Worm (Caenorhabditis elegans) whole organism, midembryonic: ENCODE data around the gene T20B3.1.

Source experiments
- T22C8.4 ChIP-seq: fragments of 200-800 bp; sonication (Bioruptor generic); IDR thresholded peaks from 2 replicates; pipeline ENCODE4 v1.3.6; 2022; ENCODE audit warnings: missing genetic modification characterization, missing compliant biosample characterization
- cog-1 ChIP-seq: sonication (generic microtip); optimal IDR thresholded peaks from 2 replicates; lab custom pipeline; 2016; ENCODE audit warnings: missing genetic modification characterization, missing compliant biosample characterization
- flt-1 ChIP-seq: fragments of 200-800 bp; sonication (Bioruptor generic); IDR thresholded peaks from 2 replicates; pipeline ENCODE4 v1.3.6; 2022; ENCODE audit warnings: missing genetic modification characterization, missing compliant biosample characterization
- klf-2 ChIP-seq: fragments of 200-800 bp; sonication (Bioruptor generic); conservative IDR thresholded peaks from 2 replicates; pipeline ENCODE4 v1.3.6; 2022; ENCODE audit warnings: missing genetic modification reagents, missing genetic modification characterization, missing compliant biosample characterization
- med-1 ChIP-seq: sonication (generic microtip); optimal IDR thresholded peaks from 2 replicates; lab custom pipeline; 2017; ENCODE audit warnings: missing genetic modification characterization, mild to moderate bottlenecking, missing compliant biosample characterization, antibody characterized with exemption, missing genetic modification reagents; ENCODE audit not compliant: insufficient read depth
- ref-1 ChIP-seq: fragments of 200-800 bp; sonication (Bioruptor generic); conservative IDR thresholded peaks from 2 replicates; pipeline ENCODE4 v1.3.6; 2022; ENCODE audit warnings: missing genetic modification reagents, missing genetic modification characterization, missing compliant biosample characterization
- tab-1 ChIP-seq: fragments of 200-800 bp; sonication (Bioruptor generic); IDR thresholded peaks from 2 replicates; pipeline ENCODE4 v1.3.6; 2022; ENCODE audit warnings: missing genetic modification characterization, missing compliant biosample characterization
- ztf-23 ChIP-seq: fragments of 200-800 bp; sonication (Bioruptor generic); IDR thresholded peaks from 2 replicates; pipeline ENCODE4 v1.3.6; 2022; ENCODE audit warnings: missing genetic modification reagents, missing genetic modification characterization, missing compliant biosample characterization
- ztf-29 ChIP-seq: fragments of 200-800 bp; sonication (Bioruptor generic); IDR thresholded peaks from 2 replicates; pipeline ENCODE4 v1.3.6; 2022; ENCODE audit warnings: missing genetic modification reagents, missing genetic modification characterization, missing compliant biosample characterization

Gene T20B3.1

ce11 chrV:16836100-16836499, 20.7 kb downstream of the T20B3.1 start:
- TF ChIP-seq klf-2 (no peak), ztf-29 (GFP tag; lab: Robert Waterston, UW) (no peak), med-1 (GFP tag; lab: Kevin White, UChicago) (no peak), flt-1 (GFP tag; lab: Robert Waterston, UW) (no peak), tab-1 (GFP tag; lab: Robert Waterston, UW) (no peak), ref-1 (no peak), ztf-23 (GFP tag; lab: Robert Waterston, UW) (no peak), T22C8.4 (GFP tag; lab: Robert Waterston, UW) (no peak), cog-1 (no peak)

- TF ChIP-seq T22C8.4 (GFP tag; lab: Robert Waterston, UW) (no peak), ztf-29 (GFP tag; lab: Robert Waterston, UW) (no peak), med-1 (GFP tag; lab: Kevin White, UChicago) (no peak)
These were observed 23.1 kb downstream of the T20B3.1 start for ce11 chrV:16838435-16838834.

DNA sequence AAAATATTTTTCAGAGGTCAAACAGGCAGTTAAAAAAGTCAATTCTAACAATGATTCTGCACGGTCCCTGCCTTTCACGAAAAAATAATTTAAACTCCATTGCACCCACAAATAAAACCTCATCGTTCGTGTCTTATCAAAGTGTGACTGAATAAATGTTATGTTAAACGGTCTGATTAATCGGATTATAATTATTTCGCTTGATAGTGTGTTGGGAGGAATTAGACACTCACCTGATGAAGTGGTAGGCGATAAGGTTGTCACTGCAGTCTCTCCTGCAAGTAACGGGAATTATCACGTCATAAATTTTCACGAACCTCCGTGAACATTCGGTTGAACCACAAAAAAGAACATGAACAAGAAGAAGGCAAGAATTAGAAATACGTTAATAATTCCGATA, 24.9 kb downstream of the T20B3.1 start:
- TF ChIP-seq tab-1 (GFP tag; lab: Robert Waterston, UW) (no peak), ztf-23 (GFP tag; lab: Robert Waterston, UW) (no peak), flt-1 (GFP tag; lab: Robert Waterston, UW) (no peak), ztf-29 (GFP tag; lab: Robert Waterston, UW) (no peak), T22C8.4 (GFP tag; lab: Robert Waterston, UW) (no peak), med-1 (GFP tag; lab: Kevin White, UChicago) (no peak), ref-1 (no peak), cog-1 (no peak), klf-2 (no peak)

DNA sequence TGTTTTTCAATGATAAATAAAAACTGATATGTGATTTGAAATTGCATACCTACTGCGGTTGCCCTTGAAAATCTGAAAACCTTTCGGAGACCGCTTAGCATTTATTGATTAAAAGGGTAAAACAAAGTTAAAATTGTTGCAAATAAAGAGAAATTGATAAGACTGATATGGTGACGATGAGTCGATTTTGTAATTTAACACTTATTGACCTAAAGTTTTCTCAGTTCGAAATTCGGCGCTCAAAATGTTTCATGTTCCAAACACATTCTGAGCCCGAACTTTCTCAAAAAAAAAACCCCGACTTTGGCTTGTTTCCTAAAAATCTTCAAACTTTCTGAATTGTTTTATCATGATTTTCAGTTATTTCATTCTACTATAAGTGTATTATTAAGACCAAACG, 25.6 kb downstream of the T20B3.1 start, which contains the start of gene clec-40:
Gene clec-40 (minus strand): TSS at position 101 of the 400 bp plus-strand sequence.
- TF ChIP-seq klf-2 = no peak
- TF ChIP-seq ztf-23 (GFP tag; lab: Robert Waterston, UW) = no peak
- TF ChIP-seq flt-1 (GFP tag; lab: Robert Waterston, UW) = no peak
- no peak for TF ChIP-seq med-1 (GFP tag; lab: Kevin White, UChicago)
- TF ChIP-seq cog-1 = no peak
- TF ChIP-seq ref-1 = no peak
- TF ChIP-seq ztf-29 (GFP tag; lab: Robert Waterston, UW) = no peak
- no peak for TF ChIP-seq tab-1 (GFP tag; lab: Robert Waterston, UW)
- TF ChIP-seq T22C8.4 (GFP tag; lab: Robert Waterston, UW) = no peak

DNA sequence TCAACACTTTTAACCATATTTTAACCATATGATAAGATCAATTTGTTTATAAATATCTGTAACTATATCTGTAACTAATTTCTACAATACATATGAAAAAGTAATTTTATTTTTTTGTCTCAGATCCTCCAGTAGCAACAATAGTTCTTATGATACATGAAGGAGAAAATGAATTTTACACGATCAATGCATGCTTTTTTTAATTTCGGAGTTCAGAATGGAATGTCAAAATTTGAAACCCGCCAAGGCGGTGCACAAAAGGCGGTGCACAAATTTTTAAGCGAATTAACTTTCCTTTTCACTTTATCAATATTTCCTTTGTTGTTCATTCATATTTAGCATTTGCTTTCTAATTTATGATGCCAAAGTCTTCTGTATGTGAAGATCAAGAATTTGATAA, 27.6 kb downstream of the T20B3.1 start, which contains the start of gene clec-25:
Gene clec-25 (plus strand): TSS at position 301 of the 400 bp plus-strand sequence.
- TF ChIP-seq cog-1 = no peak
- TF ChIP-seq T22C8.4 (GFP tag; lab: Robert Waterston, UW) = no peak
- TF ChIP-seq flt-1 (GFP tag; lab: Robert Waterston, UW) = no peak
- TF ChIP-seq tab-1 (GFP tag; lab: Robert Waterston, UW) = no peak
- no peak for TF ChIP-seq ref-1
- no peak for TF ChIP-seq med-1 (GFP tag; lab: Kevin White, UChicago)
- no peak for TF ChIP-seq klf-2
- TF ChIP-seq ztf-23 (GFP tag; lab: Robert Waterston, UW) = no peak
- no peak for TF ChIP-seq ztf-29 (GFP tag; lab: Robert Waterston, UW)

ce11 chrV:16848498-16848897, 33.1 kb downstream of the T20B3.1 start, which contains the start of the genes clec-36 and clec-26:
TSS of gene clec-36 (minus strand) at chrV:16848598.
TSS of gene clec-26 (plus strand) at chrV:16848611.
- no peak for TF ChIP-seq cog-1
- no peak for TF ChIP-seq ztf-29 (GFP tag; lab: Robert Waterston, UW)
- no peak for TF ChIP-seq ztf-23 (GFP tag; lab: Robert Waterston, UW)
- no peak for TF ChIP-seq klf-2
- no peak for TF ChIP-seq med-1 (GFP tag; lab: Kevin White, UChicago)
- no peak for TF ChIP-seq flt-1 (GFP tag; lab: Robert Waterston, UW)
- TF ChIP-seq T22C8.4 (GFP tag; lab: Robert Waterston, UW) = no peak
- no peak for TF ChIP-seq tab-1 (GFP tag; lab: Robert Waterston, UW)
- no peak for TF ChIP-seq ref-1

- TF ChIP-seq ztf-23 (GFP tag; lab: Robert Waterston, UW) = no peak
- TF ChIP-seq cog-1 = no peak
- no peak for TF ChIP-seq flt-1 (GFP tag; lab: Robert Waterston, UW)
- TF ChIP-seq ztf-29 (GFP tag; lab: Robert Waterston, UW) = no peak
- TF ChIP-seq T22C8.4 (GFP tag; lab: Robert Waterston, UW) = no peak
- TF ChIP-seq tab-1 (GFP tag; lab: Robert Waterston, UW) = no peak
- no peak for TF ChIP-seq ref-1
- TF ChIP-seq med-1 (GFP tag; lab: Kevin White, UChicago) = no peak
- no peak for TF ChIP-seq klf-2
These were observed 36.6 kb downstream of the T20B3.1 start, which contains the start of gene clec-37 for ce11 chrV:16852002-16852401. TSS of gene clec-37 (minus strand) at chrV:16852102.

- no peak for TF ChIP-seq med-1 (GFP tag; lab: Kevin White, UChicago)
- TF ChIP-seq klf-2 = no peak
- TF ChIP-seq cog-1 = no peak
- TF ChIP-seq T22C8.4 (GFP tag; lab: Robert Waterston, UW) = no peak
These were observed 38.8 kb downstream of the T20B3.1 start, which contains the start of the genes clec-35 and clec-27 for ce11 chrV:16853956-16854683. TSS of gene clec-35 (minus strand) at chrV:16854056. TSS of gene clec-27 (plus strand) at chrV:16854633.

DNA sequence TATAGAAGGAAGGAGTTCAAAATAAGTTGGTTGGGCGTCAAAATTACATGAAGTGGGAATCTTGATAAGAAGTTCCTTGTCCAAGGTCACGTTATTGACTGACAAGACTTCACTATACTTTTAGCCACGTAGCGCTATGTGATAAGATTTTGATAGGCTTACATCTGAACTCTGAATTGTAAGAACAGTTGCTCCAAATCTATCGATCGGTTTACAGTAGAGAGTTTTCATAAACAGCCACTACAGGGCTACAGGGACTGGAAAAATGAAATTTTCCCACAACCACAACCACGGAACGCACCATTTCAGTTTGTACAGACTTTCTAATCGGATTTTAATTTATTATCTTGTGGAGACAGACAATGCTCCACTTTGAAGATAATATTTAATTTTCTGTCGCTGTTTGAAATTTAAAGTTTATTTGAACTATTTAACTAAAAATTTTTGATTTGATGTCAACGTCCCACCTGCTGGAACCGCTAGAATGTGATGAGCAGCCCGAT, 42.7 kb downstream of the T20B3.1 start, which contains the start of the genes clec-31 and clec-22:
Gene clec-31 (minus strand): TSS at position 101 of the 503 bp plus-strand sequence.
Gene clec-22 (plus strand): TSS at position 453 of the 503 bp plus-strand sequence.
- TF ChIP-seq tab-1 (GFP tag; lab: Robert Waterston, UW) = no peak
